Worm (Caenorhabditis elegans) whole organism, L4 larva: ENCODE data around the gene acbp-4.

Experiments
- R02D3.7 ChIP-seq: fragments of 150-350 bp; sonication (generic microtip); optimal IDR thresholded peaks from 3 replicates; lab custom pipeline; 2014; ENCODE audit warnings: missing biosample characterization, missing genetic modification characterization
- Y5F2A.4 ChIP-seq: fragments of 200-800 bp; sonication (Bioruptor generic); optimal IDR thresholded peaks from 2 replicates; lab custom pipeline; 2018; ENCODE audit warnings: mild to moderate bottlenecking, missing genetic modification characterization, missing compliant biosample characterization
- ama-1 ChIP-seq: fragments of 150-350 bp; optimal IDR thresholded peaks from 2 replicates; lab custom pipeline; 2014; ENCODE audit warnings: inconsistent platforms, mixed read lengths
- ceh-28 ChIP-seq: fragments of 150-350 bp; optimal IDR thresholded peaks from 2 replicates; lab custom pipeline; 2014; ENCODE audit warnings: missing biosample characterization, missing genetic modification reagents, missing genetic modification characterization
- ceh-44 ChIP-seq: fragments of 200-800 bp; sonication (Bioruptor generic); IDR thresholded peaks from 2 replicates; pipeline ENCODE4 v1.3.6; 2022; ENCODE audit warnings: missing genetic modification reagents, missing genetic modification characterization, missing compliant biosample characterization
- dmd-6 ChIP-seq: fragments of 200-800 bp; sonication (Bioruptor generic); IDR thresholded peaks from 2 replicates; pipeline ENCODE4 v1.3.6; 2022; ENCODE audit warnings: missing genetic modification reagents, missing genetic modification characterization, missing compliant biosample characterization
- dpl-1 ChIP-seq: fragments of 150-350 bp; optimal IDR thresholded peaks from 2 replicates; lab custom pipeline; 2014; ENCODE audit warnings: missing biosample characterization, missing genetic modification reagents, missing genetic modification characterization
- egl-43 ChIP-seq: fragments of 200-800 bp; sonication (Bioruptor generic); IDR thresholded peaks from 2 replicates; pipeline ENCODE4 v1.3.6; 2022; ENCODE audit warnings: missing genetic modification reagents, missing genetic modification characterization, missing compliant biosample characterization
- fkh-10 ChIP-seq: fragments of 150-350 bp; optimal IDR thresholded peaks from 2 replicates; lab custom pipeline; 2014; ENCODE audit warnings: missing biosample characterization, missing genetic modification reagents, missing genetic modification characterization
- madf-5 ChIP-seq, 2 experiments: fragments of 200-800 bp; sonication (Bioruptor generic); IDR thresholded peaks; 2 replicates each; pipeline ENCODE4 v1.3.6; 2022; ENCODE audit warnings: missing compliant biosample characterization in 2 of 2, missing genetic modification characterization in 2 of 2
- nhr-76 ChIP-seq: fragments of 150-350 bp; optimal IDR thresholded peaks from 2 replicates; lab custom pipeline; 2014; ENCODE audit warnings: missing biosample characterization, missing genetic modification characterization
- sdz-12 ChIP-seq: fragments of 200-800 bp; sonication (Bioruptor generic); optimal IDR thresholded peaks from 2 replicates; lab custom pipeline; 2018; ENCODE audit warnings: mild to moderate bottlenecking, missing genetic modification characterization, missing compliant biosample characterization
- snpc-4 ChIP-seq: fragments of 150-350 bp; optimal IDR thresholded peaks from 2 replicates; lab custom pipeline; 2014; ENCODE audit warnings: missing biosample characterization, missing genetic modification characterization

- TF ChIP-seq snpc-4 (tag; lab: Kevin White, UChicago) (no peak), dpl-1 (no peak), nhr-76 (tag; lab: Kevin White, UChicago) (no peak), ceh-44 (GFP tag; lab: Robert Waterston, UW) (no peak), sdz-12 (GFP tag; lab: Kevin White, UChicago) (no peak), ama-1 (lab: Kevin White, UChicago) (no peak), ceh-28 (tag; lab: Kevin White, UChicago) (no peak), fkh-10 (GFP tag; lab: Kevin White, UChicago) (no peak), madf-5 (GFP tag; IDR thresholded peaks at IDR 0.05; lab: Robert Waterston, UW) (no peak), dmd-6 (GFP tag; lab: Robert Waterston, UW) (no peak), R02D3.7 (no peak), Y5F2A.4 (GFP tag; lab: Kevin White, UChicago) (no peak), egl-43 (GFP tag; lab: Robert Waterston, UW) (no peak)
These were observed 16.3 kb downstream of the acbp-4 start for ce11 chrIII:7292569-7292968.
